Worm (Caenorhabditis elegans) whole organism, L3 larva: ENCODE results near the gene srf-3.

Source experiments
- R02D3.7 ChIP-seq: fragments of 150-350 bp; optimal IDR thresholded peaks from 2 replicates; lab custom pipeline; 2014; ENCODE audit warnings: missing biosample characterization, missing genetic modification characterization
- aly-2 ChIP-seq: fragments of 150-350 bp; optimal IDR thresholded peaks from 2 replicates; lab custom pipeline; 2014; ENCODE audit warnings: missing biosample characterization, missing genetic modification characterization
- ama-1 ChIP-seq: fragments of 150-350 bp; optimal IDR thresholded peaks from 2 replicates; lab custom pipeline; 2018
- egl-5 ChIP-seq: fragments of 150-350 bp; optimal IDR thresholded peaks from 2 replicates; lab custom pipeline; 2017; ENCODE audit warnings: missing biosample characterization, missing genetic modification reagents, missing genetic modification characterization, inconsistent platforms
- elt-3 ChIP-seq, 3 experiments: fragments of 150-350 bp in 1 of 3; sonication (generic microtip) in 2 of 3; optimal IDR thresholded peaks; 2 replicates in 2 of 3; 4 replicates in 1 of 3; lab custom pipeline; 2014 to 2017; ENCODE audit warnings: missing biosample characterization in 3 of 3, missing genetic modification characterization in 3 of 3
- lin-15B ChIP-seq: fragments of 150-350 bp; optimal IDR thresholded peaks from 2 replicates; lab custom pipeline; 2014; ENCODE audit warnings: missing biosample characterization, missing genetic modification characterization
- nhr-237 ChIP-seq: fragments of 150-350 bp; optimal IDR thresholded peaks from 2 replicates; lab custom pipeline; 2014; ENCODE audit warnings: missing biosample characterization, missing genetic modification characterization
- nhr-28 ChIP-seq: fragments of 150-350 bp; optimal IDR thresholded peaks from 2 replicates; lab custom pipeline; 2014; ENCODE audit warnings: missing biosample characterization, missing genetic modification characterization
- zag-1 ChIP-seq: fragments of 150-350 bp; optimal IDR thresholded peaks from 2 replicates; lab custom pipeline; 2014; ENCODE audit warnings: missing biosample characterization, missing genetic modification characterization

ce11 chrIV:12899392-12899791, 50.1 kb downstream of the srf-3 start, which contains the start of gene K08D8.9:
- no peak for TF ChIP-seq zag-1 (tag; lab: Kevin White, UChicago)
- no peak for TF ChIP-seq aly-2 (tag; lab: Kevin White, UChicago)
- no peak for TF ChIP-seq nhr-28 (tag; lab: Kevin White, UChicago)
- TF ChIP-seq ama-1 (lab: Kevin White, UChicago), result no peak
- TF ChIP-seq nhr-237 (tag; lab: Kevin White, UChicago), result no peak
- TF ChIP-seq egl-5, result no peak
- TF ChIP-seq lin-15B (tag; lab: Kevin White, UChicago), result no peak
- no peak for TF ChIP-seq R02D3.7
- TF ChIP-seq elt-3 (tag; optimal IDR thresholded peaks at IDR 0.05; lab: Kevin White, UChicago), result no peak
